Fruit fly (Drosophila melanogaster): Measurements from ENCODE around the gene mud.
A peak's percentile ranks its signal among the peaks of the same experiment; 100 is the strongest.

Gene mud

dm6 chrX:14247035-14247786 lies at the start of gene mud:
Gene mud, plus strand, starts transcription at chrX:14247732.
- TF ChIP-seq CG10348 (GFP tag; IDR thresholded peaks at IDR 0.05) (no peak), D1 (tag; optimal IDR thresholded peaks at IDR 0.05) (peak; percentile 21), CG17806 (tag; optimal IDR thresholded peaks at IDR 0.05) (peak; percentile 8), fd96Ca (GFP tag; IDR thresholded peaks at IDR 0.05) (peak; percentile 31; the same call in 1 of the 3 replicates), Snoo (tag; optimal IDR thresholded peaks at IDR 0.05) (no peak)

DNA sequence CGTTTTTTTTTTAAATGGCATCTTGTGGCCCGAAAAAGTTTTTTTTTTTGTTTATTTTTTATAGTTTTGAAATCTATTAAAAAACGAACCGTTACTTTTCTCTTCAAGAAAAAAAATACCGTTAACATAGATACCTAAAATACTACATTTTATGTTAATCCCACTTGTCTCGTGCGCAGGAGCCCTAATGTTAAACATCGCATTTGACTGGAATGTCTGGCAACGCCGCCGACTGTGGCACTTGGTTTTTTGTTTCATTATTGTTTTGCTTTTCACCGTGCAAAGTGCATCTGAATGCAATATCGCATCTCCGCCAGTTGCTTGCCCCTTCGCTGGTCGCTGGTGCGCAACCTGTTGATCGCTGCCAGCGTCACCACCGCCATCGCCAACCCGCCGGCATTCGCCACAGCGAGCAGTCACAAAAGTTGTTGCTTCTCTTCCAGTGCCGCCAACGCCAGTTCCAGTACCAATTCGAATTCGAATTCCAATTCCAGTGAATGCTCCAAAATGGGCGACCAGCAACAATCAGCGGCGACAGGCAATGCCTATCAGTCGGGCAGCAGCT lies 47.5 kb upstream of the mud start, which contains the start of gene CG11590:
CG11590 (plus strand) TSS at position 212 of the 565 bp plus-strand sequence.
- TF ChIP-seq CG12605 (GFP tag; IDR thresholded peaks at IDR 0.05) (peak; percentile 55; the same call in 1 of the 2 replicates), fd96Ca (GFP tag; IDR thresholded peaks at IDR 0.05) (0 out of 3 replicates have a peak, but pooled peaks have one; percentile 23), Ets98B (GFP tag; IDR thresholded peaks at IDR 0.05) (peak; percentile 27; the same call in 1 of the 2 replicates), EcR (GFP tag; optimal IDR thresholded peaks at IDR 0.05) (no peak)

- no peak for TF ChIP-seq Ets98B (GFP tag; IDR thresholded peaks at IDR 0.05)
- TF ChIP-seq CG9948 (tag; optimal IDR thresholded peaks at IDR 0.05) = no peak
- TF ChIP-seq CG17806 (tag; optimal IDR thresholded peaks at IDR 0.05) = no peak
- TF ChIP-seq CG15710 (tag; optimal IDR thresholded peaks at IDR 0.05) = no peak
- TF ChIP-seq EcR (GFP tag; optimal IDR thresholded peaks at IDR 0.05) = no peak
- TF ChIP-seq CG10348 (GFP tag; IDR thresholded peaks at IDR 0.05) = no peak
- no peak for TF ChIP-seq CG4496 (GFP tag; IDR thresholded peaks at IDR 0.05)
- no peak for TF ChIP-seq D1 (tag; optimal IDR thresholded peaks at IDR 0.05)
- no peak for TF ChIP-seq fd96Ca (GFP tag; IDR thresholded peaks at IDR 0.05)
- no peak for TF ChIP-seq CG8159 (tag; optimal IDR thresholded peaks at IDR 0.05)
- TF ChIP-seq CG13204 (GFP tag; optimal IDR thresholded peaks at IDR 0.05) = no peak
- TF ChIP-seq CG34367 (tag; optimal IDR thresholded peaks at IDR 0.05) = no peak
- no peak for TF ChIP-seq CG12605 (GFP tag; IDR thresholded peaks at IDR 0.05)
These were observed 46.4 kb upstream of the mud start, which contains the start of gene Prp16 for dm6 chrX:14201178-14201577. Gene Prp16, plus strand, starts transcription at chrX:14201362.

dm6 chrX:14208426-14209208 lies 38.9 kb upstream of the mud start:
- TF ChIP-seq CG13204 (GFP tag; optimal IDR thresholded peaks at IDR 0.05) (peak; percentile 38), fd96Ca (GFP tag; IDR thresholded peaks at IDR 0.05) (no peak; the same call in 2 of the 3 replicates), CG8159 (tag; optimal IDR thresholded peaks at IDR 0.05) (peak; percentile 72), Ets98B (GFP tag; IDR thresholded peaks at IDR 0.05) (peak; percentile 79), CG12605 (GFP tag; IDR thresholded peaks at IDR 0.05) (peak; percentile 72), Snoo (tag; optimal IDR thresholded peaks at IDR 0.05) (peak; percentile 74), rn (GFP tag; IDR thresholded peaks at IDR 0.05) (0 out of 2 replicates have a peak, but pooled peaks have one; percentile 7), CG17806 (tag; optimal IDR thresholded peaks at IDR 0.05) (peak; percentile 73), Pif1B (GFP tag; optimal IDR thresholded peaks at IDR 0.05) (peak; percentile 59), gl (tag; optimal IDR thresholded peaks at IDR 0.05) (no peak), CG9948 (tag; optimal IDR thresholded peaks at IDR 0.05) (peak; percentile 63), EcR (GFP tag; optimal IDR thresholded peaks at IDR 0.05) (peak; percentile 49), CG8301 (tag; optimal IDR thresholded peaks at IDR 0.05) (peak; percentile 70), CG14655 (GFP tag; optimal IDR thresholded peaks at IDR 0.05) (peak; percentile 79), CG32121 (GFP tag; IDR thresholded peaks at IDR 0.05) (peak; percentile 80), CG10348 (GFP tag; IDR thresholded peaks at IDR 0.05) (no peak), Pif1A (GFP tag; optimal IDR thresholded peaks at IDR 0.05) (peak; percentile 75), CG34367 (tag; optimal IDR thresholded peaks at IDR 0.05) (peak; percentile 56), CG4496 (GFP tag; IDR thresholded peaks at IDR 0.05) (peak; percentile 77), D1 (tag; optimal IDR thresholded peaks at IDR 0.05) (peak; percentile 62), CG15710 (tag; optimal IDR thresholded peaks at IDR 0.05) (peak; percentile 78)

DNA sequence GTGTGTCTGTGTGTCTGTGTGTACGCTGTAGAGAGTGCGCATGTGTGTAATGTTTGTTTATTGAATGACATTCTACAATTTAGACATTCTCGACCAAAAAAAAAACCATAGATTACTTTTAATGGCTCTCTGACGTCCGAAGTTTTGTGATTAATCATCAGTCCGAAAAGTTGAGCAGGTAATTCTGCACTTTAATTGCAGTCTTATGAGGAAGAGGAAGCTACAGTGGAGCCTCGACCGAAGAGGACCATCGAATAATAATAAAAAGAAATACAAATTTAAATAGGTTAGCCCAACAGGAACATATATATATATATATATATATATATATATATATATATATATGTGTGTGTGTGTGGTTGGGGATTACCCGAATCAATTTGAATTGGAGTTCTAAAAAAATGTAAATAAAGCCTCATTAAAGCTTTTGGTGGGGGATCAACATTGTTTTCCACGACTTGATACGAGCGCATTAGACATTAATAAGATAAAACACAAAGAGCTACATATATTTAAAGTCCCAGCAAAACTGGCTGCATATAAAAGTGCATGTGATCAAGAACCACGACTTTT lies 38.2 kb upstream of the mud start:
- no peak for TF ChIP-seq CG13204 (GFP tag; optimal IDR thresholded peaks at IDR 0.05)
- peak; percentile 2 for TF ChIP-seq CG14655 (GFP tag; optimal IDR thresholded peaks at IDR 0.05)

Data from whole organism, pupa.